Fruit fly (Drosophila melanogaster) whole organism, embryonic: Measurements from ENCODE around the gene CG10431.

Experiments
- Blimp-1 ChIP-seq: fragments of 200-800 bp; sonication (Bioruptor generic); optimal IDR thresholded peaks from 3 replicates; lab custom pipeline; 2018; ENCODE audit warnings: missing biosample characterization, missing genetic modification characterization, mild to moderate bottlenecking, moderate library complexity, missing genetic modification reagents
- BtbVII ChIP-seq: fragments of 200-800 bp; sonication (Bioruptor generic); optimal IDR thresholded peaks from 3 replicates; lab custom pipeline; 2017; ENCODE audit warnings: missing biosample characterization, mild to moderate bottlenecking, missing genetic modification characterization
- CG10959 ChIP-seq: fragments of 200-800 bp; sonication (Bioruptor generic); IDR thresholded peaks from 2 replicates; pipeline ENCODE4 v1.3.6; 2022; ENCODE audit warnings: missing biosample characterization, missing genetic modification characterization
- CG11560 ChIP-seq: fragments of 200-800 bp; sonication (Bioruptor generic); IDR thresholded peaks from 3 replicates; pipeline ENCODE4 v1.3.6; 2022; ENCODE audit warnings: missing biosample characterization, missing genetic modification characterization
- CG11695 ChIP-seq: fragments of 200-800 bp; sonication (Bioruptor generic); IDR thresholded peaks from 3 replicates; pipeline ENCODE4 v1.3.6; 2022; ENCODE audit warnings: missing biosample characterization, missing genetic modification characterization
- CG14014 ChIP-seq: fragments of 200-800 bp; sonication (Bioruptor generic); IDR thresholded peaks from 2 replicates; pipeline ENCODE4 v1.3.6; 2022; ENCODE audit warnings: missing biosample characterization, missing genetic modification characterization
- CG17568 ChIP-seq: fragments of 200-800 bp; sonication (Bioruptor generic); optimal IDR thresholded peaks from 2 replicates; lab custom pipeline; 2018; ENCODE audit warnings: missing biosample characterization, mild to moderate bottlenecking, missing genetic modification characterization, moderate library complexity
- CG1832 ChIP-seq: fragments of 200-800 bp; sonication (Bioruptor generic); optimal IDR thresholded peaks from 2 replicates; lab custom pipeline; 2017; ENCODE audit warnings: missing biosample characterization, mild to moderate bottlenecking, missing genetic modification characterization, inconsistent platforms
- CG18619 ChIP-seq: fragments of 200-800 bp; sonication (Bioruptor generic); optimal IDR thresholded peaks from 3 replicates; lab custom pipeline; 2017; ENCODE audit warnings: missing biosample characterization, mild to moderate bottlenecking, missing genetic modification characterization
- CG2116 ChIP-seq: fragments of 200-800 bp; sonication (Bioruptor generic); optimal IDR thresholded peaks from 3 replicates; lab custom pipeline; 2018; ENCODE audit warnings: missing biosample characterization, mild to moderate bottlenecking, missing genetic modification characterization
- CG31365 ChIP-seq: fragments of 200-800 bp; sonication (Bioruptor generic); optimal IDR thresholded peaks from 2 replicates; lab custom pipeline; 2018; ENCODE audit warnings: missing biosample characterization, mild to moderate bottlenecking, missing genetic modification characterization
- CG3726 ChIP-seq: fragments of 200-800 bp; sonication (Bioruptor generic); IDR thresholded peaks from 3 replicates; pipeline ENCODE4, ENCODE4 v1.3.6; 2022; ENCODE audit warnings: missing biosample characterization, missing genetic modification characterization
- CG3847 ChIP-seq: fragments of 200-800 bp; sonication (Bioruptor generic); IDR thresholded peaks from 2 replicates; pipeline ENCODE4 v1.3.6; 2022; ENCODE audit warnings: missing biosample characterization, missing genetic modification characterization
- CG4854 ChIP-seq: fragments of 200-800 bp; sonication (Bioruptor generic); optimal IDR thresholded peaks from 2 replicates; lab custom pipeline; 2016; ENCODE audit warnings: missing biosample characterization, missing genetic modification characterization, inconsistent platforms
- CG6254 ChIP-seq: fragments of 200-800 bp; sonication (Bioruptor generic); optimal IDR thresholded peaks from 3 replicates; lab custom pipeline; 2017; ENCODE audit warnings: mild to moderate bottlenecking, missing biosample characterization, missing genetic modification reagents, missing genetic modification characterization
- CG8359 ChIP-seq: fragments of 200-800 bp; sonication (Bioruptor generic); optimal IDR thresholded peaks from 2 replicates; lab custom pipeline; 2017; ENCODE audit warnings: missing biosample characterization, mild to moderate bottlenecking, missing genetic modification characterization, borderline replicate concordance
- CG8478 ChIP-seq: fragments of >200 bp; optimal IDR thresholded peaks from 2 replicates; lab custom pipeline; 2018
- CG8924 ChIP-seq: fragments of 200-800 bp; optimal IDR thresholded peaks from 3 replicates; lab custom pipeline; 2019; ENCODE audit warnings: missing biosample characterization, mild to moderate bottlenecking, missing genetic modification characterization, moderate library complexity
- Chrac-16 ChIP-seq: fragments of 200-800 bp; sonication (Bioruptor generic); optimal IDR thresholded peaks from 3 replicates; lab custom pipeline; 2016; ENCODE audit warnings: missing biosample characterization, missing genetic modification characterization
- CrebB ChIP-seq: fragments of 200-800 bp; sonication (Bioruptor generic); optimal IDR thresholded peaks from 3 replicates; lab custom pipeline; 2018; ENCODE audit warnings: missing biosample characterization, mild to moderate bottlenecking, missing genetic modification characterization
- E2f2 ChIP-seq: fragments of 200-800 bp; sonication (Bioruptor generic); IDR thresholded peaks from 2 replicates; pipeline ENCODE4 v1.3.6; 2022; ENCODE audit warnings: missing biosample characterization, missing genetic modification characterization
- Eip74EF ChIP-seq, 2 experiments: fragments of 200-800 bp in 1 of 2; fragments of >200 bp in 1 of 2; sonication (Bioruptor generic) in 1 of 2; optimal IDR thresholded peaks; 2 replicates each; lab custom pipeline; 2017 to 2019; ENCODE audit warnings: missing biosample characterization in 2 of 2, missing genetic modification characterization in 2 of 2, mild to moderate bottlenecking in 1 of 2, moderate library complexity in 1 of 2
- Elba2 ChIP-seq: fragments of 200-800 bp; sonication (Bioruptor generic); optimal IDR thresholded peaks from 3 replicates; lab custom pipeline; 2016; ENCODE audit warnings: missing biosample characterization, missing genetic modification characterization
- HmgD ChIP-seq: fragments of 200-800 bp; sonication (Bioruptor generic); optimal IDR thresholded peaks from 3 replicates; lab custom pipeline; 2016; ENCODE audit warnings: missing biosample characterization, missing genetic modification characterization
- Hmr ChIP-seq: fragments of 200-800 bp; sonication (Bioruptor generic); optimal IDR thresholded peaks from 3 replicates; lab custom pipeline; 2017; ENCODE audit warnings: mild to moderate bottlenecking, missing biosample characterization, missing genetic modification reagents, missing genetic modification characterization
- Hmx ChIP-seq: fragments of 200-800 bp; sonication (Bioruptor generic); optimal IDR thresholded peaks from 2 replicates; lab custom pipeline; 2016; ENCODE audit warnings: missing biosample characterization, missing genetic modification characterization
- Hr51 ChIP-seq, 2 experiments: fragments of 200-800 bp; sonication (Bioruptor generic); optimal IDR thresholded peaks; 2 replicates in 1 of 2; 3 replicates in 1 of 2; lab custom pipeline; 2016 to 2018; ENCODE audit warnings: missing biosample characterization in 2 of 2, missing genetic modification characterization in 2 of 2, mild to moderate bottlenecking in 1 of 2, moderate library complexity in 1 of 2
- Hr78 ChIP-seq, 2 experiments: fragments of 200-800 bp in 1 of 2; fragments of >200 bp in 1 of 2; sonication (Bioruptor generic) in 1 of 2; optimal IDR thresholded peaks; 2 replicates each; lab custom pipeline; 2017 to 2019; ENCODE audit warnings: missing biosample characterization in 2 of 2, missing genetic modification characterization in 2 of 2, mild to moderate bottlenecking in 1 of 2, moderate library complexity in 1 of 2
- Usf ChIP-seq: fragments of 200-800 bp; sonication (Bioruptor generic); optimal IDR thresholded peaks from 2 replicates; lab custom pipeline; 2017; ENCODE audit warnings: missing genotype, missing biosample characterization, missing genetic modification characterization
- ara ChIP-seq: fragments of 200-800 bp; sonication (Bioruptor generic); IDR thresholded peaks from 2 replicates; pipeline ENCODE4 v1.3.6; 2022; ENCODE audit warnings: missing biosample characterization, missing genetic modification characterization
- bigmax ChIP-seq: fragments of 200-800 bp; sonication (Bioruptor generic); optimal IDR thresholded peaks from 2 replicates; lab custom pipeline; 2018; ENCODE audit warnings: missing biosample characterization, mild to moderate bottlenecking, missing genetic modification characterization
- cwo ChIP-seq: fragments of 200-800 bp; sonication (Bioruptor generic); optimal IDR thresholded peaks from 3 replicates; lab custom pipeline; 2017; ENCODE audit warnings: missing biosample characterization, missing genetic modification characterization, mild to moderate bottlenecking, moderate library complexity, missing genetic modification reagents
- da ChIP-seq: fragments of 200-800 bp; sonication (Bioruptor generic); optimal IDR thresholded peaks from 2 replicates; lab custom pipeline; 2016; ENCODE audit warnings: missing biosample characterization, missing genetic modification characterization
- dati ChIP-seq: fragments of 200-800 bp; sonication (Bioruptor generic); IDR thresholded peaks from 2 replicates; pipeline ENCODE4 v1.3.6; 2022; ENCODE audit warnings: missing biosample characterization, missing genetic modification characterization
- dpn ChIP-seq, 2 experiments: fragments of 200-800 bp; sonication (Bioruptor generic); optimal IDR thresholded peaks; 3 replicates each; lab custom pipeline; 2016; ENCODE audit warnings: missing biosample characterization in 2 of 2, missing genetic modification characterization in 2 of 2
- emc ChIP-seq: fragments of 200-800 bp; sonication (Bioruptor generic); optimal IDR thresholded peaks from 2 replicates; lab custom pipeline; 2016; ENCODE audit warnings: missing biosample characterization, missing genetic modification characterization
- fu2 ChIP-seq: fragments of 200-800 bp; sonication (Bioruptor generic); optimal IDR thresholded peaks from 2 replicates; lab custom pipeline; 2016; ENCODE audit warnings: missing biosample characterization, missing genetic modification characterization
- grau ChIP-seq: fragments of 200-800 bp; optimal IDR thresholded peaks from 3 replicates; lab custom pipeline; 2019; ENCODE audit warnings: missing biosample characterization, mild to moderate bottlenecking, missing genetic modification characterization, moderate library complexity
- gt ChIP-seq: fragments of 200-800 bp; sonication (Bioruptor generic); IDR thresholded peaks from 2 replicates; pipeline ENCODE4 v1.3.6; 2022; ENCODE audit warnings: missing biosample characterization, missing genetic modification characterization
- ken ChIP-seq: fragments of 200-800 bp; sonication (Bioruptor generic); IDR thresholded peaks from 3 replicates; pipeline ENCODE4 v1.3.6; 2022; ENCODE audit warnings: missing biosample characterization, missing genetic modification characterization
- luna ChIP-seq: fragments of 200-800 bp; sonication (Bioruptor generic); optimal IDR thresholded peaks from 2 replicates; lab custom pipeline; 2016; ENCODE audit warnings: missing biosample characterization, missing genetic modification characterization
- pan ChIP-seq, 4 experiments: fragments of >200 bp in 3 of 4; fragments of 200-800 bp in 1 of 4; sonication (Bioruptor generic) in 1 of 4; optimal IDR thresholded peaks in 3 of 4; IDR thresholded peaks in 1 of 4; 2 replicates each; pipeline versions ENCODE4 v1.3.6 to Lab custom; 2017 to 2022; ENCODE audit warnings: missing biosample characterization in 2 of 4, missing genetic modification characterization in 2 of 4, mixed read lengths in 1 of 4
- pfk ChIP-seq: fragments of 200-800 bp; sonication (Bioruptor generic); optimal IDR thresholded peaks from 2 replicates; lab custom pipeline; 2018; ENCODE audit warnings: missing biosample characterization, mild to moderate bottlenecking, missing genetic modification characterization, moderate library complexity
- so ChIP-seq: fragments of 200-800 bp; sonication (Bioruptor generic); IDR thresholded peaks from 3 replicates; pipeline ENCODE4 v1.3.6; 2022; ENCODE audit warnings: missing biosample characterization, missing genetic modification characterization
- tin ChIP-seq: fragments of 200-800 bp; sonication (Bioruptor generic); optimal IDR thresholded peaks from 3 replicates; lab custom pipeline; 2016; ENCODE audit warnings: missing biosample characterization, missing genetic modification characterization
- trem ChIP-seq: fragments of 200-800 bp; optimal IDR thresholded peaks from 3 replicates; lab custom pipeline; 2019; ENCODE audit warnings: missing biosample characterization, mild to moderate bottlenecking, missing genetic modification characterization, moderate library complexity
- unpg ChIP-seq: fragments of 200-800 bp; sonication (Bioruptor generic); optimal IDR thresholded peaks from 3 replicates; lab custom pipeline; 2018; ENCODE audit warnings: missing biosample characterization, mild to moderate bottlenecking, missing genetic modification characterization, moderate library complexity
- vfl ChIP-seq: fragments of 200-800 bp; sonication (Bioruptor generic); optimal IDR thresholded peaks from 2 replicates; lab custom pipeline; 2016; ENCODE audit warnings: missing biosample characterization, missing genetic modification characterization
- zen ChIP-seq: fragments of 200-800 bp; sonication (Bioruptor generic); optimal IDR thresholded peaks from 3 replicates; lab custom pipeline; 2018; ENCODE audit warnings: missing biosample characterization, mild to moderate bottlenecking, missing genetic modification characterization, moderate library complexity

CG10431 gene

DNA sequence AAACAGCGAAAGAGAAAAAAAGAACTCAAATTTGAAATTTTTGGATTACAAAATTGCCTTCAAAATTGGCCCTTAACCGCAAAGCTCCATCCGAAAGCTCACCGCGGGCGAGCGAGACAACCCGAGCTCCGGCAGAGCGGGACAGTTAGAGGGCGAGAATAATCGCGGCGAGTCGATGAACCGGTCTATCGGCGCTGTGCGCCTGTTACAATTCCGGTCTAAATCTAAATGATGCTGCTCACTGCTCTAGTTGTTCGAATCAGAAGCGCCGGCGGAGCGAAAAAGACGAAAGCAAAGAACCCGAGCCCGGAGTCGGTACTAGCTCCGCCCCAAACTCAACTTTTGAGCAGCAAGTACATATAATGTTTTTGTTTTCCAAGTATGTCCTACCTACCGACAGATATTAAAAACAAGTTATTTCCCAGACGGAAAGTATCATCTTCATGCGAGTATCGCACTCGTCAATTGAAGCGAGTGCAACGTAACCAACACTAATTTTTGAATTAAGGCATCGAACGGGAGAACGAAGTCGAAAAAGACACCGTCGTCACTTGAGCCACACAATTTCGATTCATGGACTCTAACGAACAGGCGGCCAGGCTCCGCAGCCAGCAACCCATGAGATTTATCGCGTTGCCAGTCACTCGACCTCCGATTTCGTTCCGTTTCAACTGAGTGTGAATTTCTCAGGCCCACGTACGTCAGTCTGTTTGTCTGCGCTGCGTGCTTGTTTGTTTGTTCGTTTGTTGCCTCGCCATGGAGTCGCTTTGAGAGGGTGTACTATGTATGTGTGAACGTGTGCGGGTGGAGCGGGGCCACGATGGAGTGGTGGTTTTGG lies 30.1 kb upstream of the CG10431 start (continued):
- TF ChIP-seq trem: no peak
- TF ChIP-seq Usf (GFP tag; lab: Kevin White, UChicago): no peak
- TF ChIP-seq CG8924 (tag; lab: Kevin White, UChicago): peak; percentile 1
- TF ChIP-seq CG6254 (GFP tag; lab: Kevin White, UChicago): peak; percentile 97
- no peak for TF ChIP-seq Hr51 (GFP tag; optimal IDR thresholded peaks at IDR 0.05; lab: Kevin White, UChicago)
- no peak for TF ChIP-seq CG3726 (GFP tag; lab: Robert Waterston, UW)
- TF ChIP-seq CG11560: no peak
- no peak for TF ChIP-seq Elba2
- TF ChIP-seq CG14014 (GFP tag; lab: Robert Waterston, UW): no peak
- TF ChIP-seq zen (tag; lab: Kevin White, UChicago): no peak
- peak; percentile 93 for TF ChIP-seq CG2116 (GFP tag; lab: Kevin White, UChicago)
- TF ChIP-seq Hmx: no peak
- TF ChIP-seq so (GFP tag; lab: Robert Waterston, UW): no peak
- no peak for TF ChIP-seq E2f2 (GFP tag; lab: Robert Waterston, UW)
- TF ChIP-seq cwo (GFP tag; lab: Kevin White, UChicago): peak; percentile 24
- no peak for TF ChIP-seq CG18619
- TF ChIP-seq ara (GFP tag; lab: Robert Waterston, UW): no peak
- no peak for TF ChIP-seq unpg (GFP tag; lab: Kevin White, UChicago)
- TF ChIP-seq Eip74EF (GFP tag; optimal IDR thresholded peaks at IDR 0.05; lab: Kevin White, UChicago): peak in 1 of 2 experiments; percentile 10
- peak; percentile 12 for TF ChIP-seq BtbVII (GFP tag; lab: Kevin White, UChicago)
- peak; percentile 79 for TF ChIP-seq Hmr (GFP tag; lab: Kevin White, UChicago)
- TF ChIP-seq CG31365 (tag; lab: Kevin White, UChicago): peak; percentile 33
- TF ChIP-seq pan (optimal IDR thresholded peaks at IDR 0.05; lab: Kevin White, UChicago): no peak
- no peak for TF ChIP-seq pan (GFP tag; optimal IDR thresholded peaks at IDR 0.05 in 1 of 2, IDR thresholded peaks at IDR 0.05 in 1 of 2)
- no peak for TF ChIP-seq Chrac-16 (GFP tag; lab: Kevin White, UChicago)
- TF ChIP-seq bigmax: peak; percentile 42
- peak; percentile 98 for TF ChIP-seq CG1832
- no peak for TF ChIP-seq dati (GFP tag; lab: Robert Waterston, UW)
- TF ChIP-seq emc: no peak
- TF ChIP-seq CG3847 (GFP tag; lab: Robert Waterston, UW): no peak
- peak; percentile 14 for TF ChIP-seq CG17568 (GFP tag; lab: Kevin White, UChicago)
- no peak for TF ChIP-seq dpn (GFP tag; optimal IDR thresholded peaks at IDR 0.05; lab: Kevin White, UChicago)
- TF ChIP-seq grau (tag; lab: Kevin White, UChicago): no peak
- TF ChIP-seq pfk (GFP tag; lab: Kevin White, UChicago): peak; percentile 93
- TF ChIP-seq ken: no peak
- peak in 1 of 2 experiments; percentile 85 for TF ChIP-seq Hr78 (GFP tag; optimal IDR thresholded peaks at IDR 0.05; lab: Kevin White, UChicago)
- TF ChIP-seq vfl (GFP tag; lab: Kevin White, UChicago): no peak
- peak; percentile 3 for TF ChIP-seq CrebB (tag; lab: Kevin White, UChicago)
- TF ChIP-seq da (GFP tag; lab: Kevin White, UChicago): no peak
- TF ChIP-seq tin: no peak
- TF ChIP-seq CG11695 (GFP tag; lab: Robert Waterston, UW): no peak
- no peak for TF ChIP-seq CG8359 (GFP tag; lab: Kevin White, UChicago)
- TF ChIP-seq gt (GFP tag; lab: Robert Waterston, UW): no peak
- TF ChIP-seq luna (GFP tag; lab: Kevin White, UChicago): no peak
- no peak for TF ChIP-seq fu2 (GFP tag; lab: Kevin White, UChicago)
- no peak for TF ChIP-seq CG10959 (GFP tag; lab: Robert Waterston, UW)
- no peak for TF ChIP-seq CG8478
- TF ChIP-seq HmgD: peak; percentile 77
- TF ChIP-seq Blimp-1 (GFP tag; lab: Kevin White, UChicago): no peak
- TF ChIP-seq CG4854 (GFP tag; lab: Kevin White, UChicago): no peak
